Worm (Caenorhabditis elegans) whole organism, L4 larva: ENCODE data around the gene unc-10.

ENCODE experiments used
- ceh-82 ChIP-seq: sonication (generic microtip); optimal IDR thresholded peaks from 2 replicates; lab custom pipeline; 2017; ENCODE audit warnings: missing biosample characterization, missing genetic modification characterization
- daf-12 ChIP-seq: fragments of 150-350 bp; optimal IDR thresholded peaks from 2 replicates; lab custom pipeline; 2014; ENCODE audit warnings: missing biosample characterization, missing genetic modification reagents, missing genetic modification characterization
- nhr-76 ChIP-seq: fragments of 150-350 bp; optimal IDR thresholded peaks from 2 replicates; lab custom pipeline; 2014; ENCODE audit warnings: missing biosample characterization, missing genetic modification characterization

DNA sequence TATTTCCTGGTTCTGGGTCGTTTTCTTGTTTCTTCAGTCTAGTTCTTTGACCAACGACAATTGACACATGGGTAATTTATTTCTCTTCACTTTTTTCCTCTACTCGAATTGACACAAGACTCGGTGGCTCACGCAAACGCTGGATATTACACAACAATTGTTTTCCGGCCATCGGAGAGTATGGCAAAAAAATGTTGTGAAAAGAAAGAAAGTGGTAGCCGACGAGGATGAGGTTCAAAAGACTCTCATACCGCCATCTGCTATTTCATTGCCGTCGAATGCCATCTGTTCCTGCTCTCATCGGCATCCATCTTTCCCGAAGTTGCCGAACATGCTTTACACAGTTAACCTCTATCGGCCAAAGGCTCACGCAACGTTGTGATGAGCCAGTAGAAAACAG lies 43.4 kb downstream of the unc-10 start:
- TF ChIP-seq nhr-76 (tag; lab: Kevin White, UChicago) (no peak), daf-12 (tag; lab: Kevin White, UChicago) (no peak), ceh-82 (tag; lab: Kevin White, UChicago) (no peak)
